Fruit fly (Drosophila melanogaster): ENCODE measurements around the gene cad.

The cad gene

dm6 chr2L:20806619-20807018, 36.1 kb downstream of the cad start:
- TF ChIP-seq CG14711 (tag; optimal IDR thresholded peaks at IDR 0.05) (no peak), kay (GFP tag; ENCODE audit: borderline replicate concordance) (no peak), Crg-1 (GFP tag; optimal IDR thresholded peaks at IDR 0.05) (no peak), CG33017 (tag; optimal IDR thresholded peaks at IDR 0.05) (no peak)

dm6 chr2L:20807617-20808509, 37.3 kb downstream of the cad start:
- peak; percentile 33 for TF ChIP-seq CG7045 (GFP tag; optimal IDR thresholded peaks at IDR 0.05)
- no peak for TF ChIP-seq CG12768 (GFP tag; optimal IDR thresholded peaks at IDR 0.05)
- no peak for TF ChIP-seq cnc (optimal IDR thresholded peaks at IDR 0.05)
- TF ChIP-seq CG7101 (tag; optimal IDR thresholded peaks at IDR 0.05) = peak; percentile 13
- TF ChIP-seq pad (GFP tag; optimal IDR thresholded peaks at IDR 0.05) = peak; percentile 24
- peak; percentile 58 for TF ChIP-seq CG33017 (tag; optimal IDR thresholded peaks at IDR 0.05)
- no peak for TF ChIP-seq Clk (GFP tag; optimal IDR thresholded peaks at IDR 0.05)

- TF ChIP-seq CG12768 (GFP tag; optimal IDR thresholded peaks at IDR 0.05) = no peak
- no peak for TF ChIP-seq Crg-1 (GFP tag; optimal IDR thresholded peaks at IDR 0.05)
- TF ChIP-seq CG33017 (tag; optimal IDR thresholded peaks at IDR 0.05) = no peak
- TF ChIP-seq Mnt (GFP tag; optimal IDR thresholded peaks at IDR 0.05) = no peak
- peak; percentile 81 for TF ChIP-seq pad (GFP tag; optimal IDR thresholded peaks at IDR 0.05)
- TF ChIP-seq tj (GFP tag; optimal IDR thresholded peaks at IDR 0.05) = no peak
- TF ChIP-seq Clk (GFP tag; optimal IDR thresholded peaks at IDR 0.05) = peak; percentile 5
- TF ChIP-seq cic (GFP tag; optimal IDR thresholded peaks at IDR 0.05) = no peak
- TF ChIP-seq CG5204 (GFP tag; optimal IDR thresholded peaks at IDR 0.05) = no peak
Measured at dm6 chr2L:20808510-20809195, 38.1 kb downstream of the cad start.

- TF ChIP-seq tj (GFP tag; optimal IDR thresholded peaks at IDR 0.05) (no peak), CG12768 (GFP tag; optimal IDR thresholded peaks at IDR 0.05) (peak; percentile 80), toe (GFP tag; optimal IDR thresholded peaks at IDR 0.05) (no peak), CG7101 (tag; optimal IDR thresholded peaks at IDR 0.05) (peak; percentile 22), Clk (GFP tag; optimal IDR thresholded peaks at IDR 0.05) (no peak), kay (GFP tag; ENCODE audit: borderline replicate concordance) (no peak), CG14711 (tag; optimal IDR thresholded peaks at IDR 0.05) (peak; percentile 55), bab1 (GFP tag; optimal IDR thresholded peaks at IDR 0.05) (no peak), ovo (GFP tag; optimal IDR thresholded peaks at IDR 0.05) (no peak), pad (GFP tag; optimal IDR thresholded peaks at IDR 0.05) (no peak), CG33017 (tag; optimal IDR thresholded peaks at IDR 0.05) (peak; percentile 33), CG11617 (GFP tag; optimal IDR thresholded peaks at IDR 0.05) (no peak), cnc (optimal IDR thresholded peaks at IDR 0.05) (no peak), CG7045 (GFP tag; optimal IDR thresholded peaks at IDR 0.05) (no peak), CG1620 (GFP tag; optimal IDR thresholded peaks at IDR 0.05) (no peak), cic (GFP tag; optimal IDR thresholded peaks at IDR 0.05) (no peak), Crg-1 (GFP tag; optimal IDR thresholded peaks at IDR 0.05) (no peak), Mnt (GFP tag; optimal IDR thresholded peaks at IDR 0.05) (no peak), CG5204 (GFP tag; optimal IDR thresholded peaks at IDR 0.05) (no peak), Hr96 (GFP tag; optimal IDR thresholded peaks at IDR 0.05) (no peak)
Measured at dm6 chr2L:20809229-20809628, 38.7 kb downstream of the cad start.

- TF ChIP-seq CG33017 (tag; optimal IDR thresholded peaks at IDR 0.05) = peak; percentile 6
- TF ChIP-seq pad (GFP tag; optimal IDR thresholded peaks at IDR 0.05) = no peak
- peak; percentile 13 for TF ChIP-seq Mnt (GFP tag; optimal IDR thresholded peaks at IDR 0.05)
Measured at dm6 chr2L:20811039-20811652, 40.6 kb downstream of the cad start.

dm6 chr2L:20812283-20813189, 42.0 kb downstream of the cad start:
- no peak for TF ChIP-seq Clk (GFP tag; optimal IDR thresholded peaks at IDR 0.05)
- TF ChIP-seq Crg-1 (GFP tag; optimal IDR thresholded peaks at IDR 0.05) = no peak
- TF ChIP-seq tj (GFP tag; optimal IDR thresholded peaks at IDR 0.05) = peak; percentile 37
- no peak for TF ChIP-seq CG33017 (tag; optimal IDR thresholded peaks at IDR 0.05)
- TF ChIP-seq bab1 (GFP tag; optimal IDR thresholded peaks at IDR 0.05) = no peak
- peak; percentile 27 for TF ChIP-seq kay (GFP tag; ENCODE audit: borderline replicate concordance)
- TF ChIP-seq ovo (GFP tag; optimal IDR thresholded peaks at IDR 0.05) = no peak
- TF ChIP-seq CG12768 (GFP tag; optimal IDR thresholded peaks at IDR 0.05) = no peak
- no peak for TF ChIP-seq CG7101 (tag; optimal IDR thresholded peaks at IDR 0.05)
- TF ChIP-seq CG5204 (GFP tag; optimal IDR thresholded peaks at IDR 0.05) = no peak
